Worm (Caenorhabditis elegans) whole organism, L4/young adult: Measurements from ENCODE around the gene C35C5.10.

Source experiments
- W03F9.2 ChIP-seq: fragments of 150-350 bp; optimal IDR thresholded peaks from 2 replicates; lab custom pipeline; 2014; ENCODE audit warnings: missing biosample characterization, missing genetic modification characterization
- dao-5 ChIP-seq: sonication (generic microtip); optimal IDR thresholded peaks from 2 replicates; lab custom pipeline; 2016; ENCODE audit warnings: missing genotype, missing genetic modification characterization, moderate library complexity, missing compliant biosample characterization
- him-1 ChIP-seq: sonication (generic microtip); optimal IDR thresholded peaks from 2 replicates; lab custom pipeline; 2016; ENCODE audit warnings: missing genotype, missing genetic modification reagents, missing genetic modification characterization, missing compliant biosample characterization

DNA sequence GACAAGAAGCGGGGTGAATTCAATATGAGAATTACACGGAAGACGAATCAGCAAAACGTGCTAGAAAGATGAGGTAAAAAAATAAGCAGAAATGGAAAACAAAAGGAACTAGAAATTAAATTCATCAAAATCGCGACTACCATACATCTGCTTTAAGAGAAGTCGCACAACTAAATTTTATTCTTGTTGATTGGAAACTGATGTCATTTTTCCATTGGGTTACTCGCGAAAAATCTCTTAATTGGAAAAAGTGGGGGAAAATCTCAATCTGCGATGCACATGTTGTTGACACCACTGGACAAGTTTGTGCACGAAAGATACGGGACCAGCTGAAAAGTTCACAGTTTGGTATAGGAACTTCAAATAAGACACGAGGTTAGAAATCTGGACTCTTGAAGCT, 40.8 kb downstream of the C35C5.10 start:
- TF ChIP-seq him-1 (tag; lab: Kevin White, UChicago) (no peak), dao-5 (tag; lab: Kevin White, UChicago) (no peak), W03F9.2 (tag; lab: Kevin White, UChicago) (no peak)
